Fruit fly (Drosophila melanogaster): Measurements from ENCODE around the gene CG13084.

Gene CG13084

dm6 chr2L:19479249-19479984 is 5.3 kb upstream of the CG13084 start:
- no peak for TF ChIP-seq CG15710 (tag; optimal IDR thresholded peaks at IDR 0.05)
- no peak for TF ChIP-seq Pif1B (GFP tag; optimal IDR thresholded peaks at IDR 0.05)
- TF ChIP-seq EcR (GFP tag; optimal IDR thresholded peaks at IDR 0.05) = no peak
- no peak for TF ChIP-seq CG9948 (tag; optimal IDR thresholded peaks at IDR 0.05)
- TF ChIP-seq CG34367 (tag; optimal IDR thresholded peaks at IDR 0.05) = no peak
- TF ChIP-seq Snoo (tag; optimal IDR thresholded peaks at IDR 0.05) = no peak
- TF ChIP-seq CG12605 (GFP tag; IDR thresholded peaks at IDR 0.05) = no peak
- TF ChIP-seq Ets98B (GFP tag; IDR thresholded peaks at IDR 0.05) = no peak
- no peak for TF ChIP-seq CG8301 (tag; optimal IDR thresholded peaks at IDR 0.05)
- no peak for TF ChIP-seq CG32121 (GFP tag; IDR thresholded peaks at IDR 0.05)
- no peak for TF ChIP-seq gl (tag; optimal IDR thresholded peaks at IDR 0.05)
- no peak for TF ChIP-seq CG13204 (GFP tag; optimal IDR thresholded peaks at IDR 0.05)
- no peak for TF ChIP-seq CG14655 (GFP tag; optimal IDR thresholded peaks at IDR 0.05)
- TF ChIP-seq CG8159 (tag; optimal IDR thresholded peaks at IDR 0.05) = no peak
- TF ChIP-seq rn (GFP tag; IDR thresholded peaks at IDR 0.05) = no peak
- no peak for TF ChIP-seq D1 (tag; optimal IDR thresholded peaks at IDR 0.05)
- no peak for TF ChIP-seq fd96Ca (GFP tag; IDR thresholded peaks at IDR 0.05)
- no peak for TF ChIP-seq CG4496 (GFP tag; IDR thresholded peaks at IDR 0.05)
- no peak for TF ChIP-seq CG17806 (tag; optimal IDR thresholded peaks at IDR 0.05)

dm6 chr2L:19480406-19481334 is 4.1 kb upstream of the CG13084 start:
- no peak for TF ChIP-seq EcR (GFP tag; optimal IDR thresholded peaks at IDR 0.05)
- no peak for TF ChIP-seq CG4496 (GFP tag; IDR thresholded peaks at IDR 0.05)
- no peak for TF ChIP-seq CG17806 (tag; optimal IDR thresholded peaks at IDR 0.05)
- TF ChIP-seq Pif1A (GFP tag; optimal IDR thresholded peaks at IDR 0.05) = no peak
- TF ChIP-seq rn (GFP tag; IDR thresholded peaks at IDR 0.05) = no peak
- TF ChIP-seq Snoo (tag; optimal IDR thresholded peaks at IDR 0.05) = no peak
- TF ChIP-seq CG8159 (tag; optimal IDR thresholded peaks at IDR 0.05) = no peak
- TF ChIP-seq CG34367 (tag; optimal IDR thresholded peaks at IDR 0.05) = no peak
- TF ChIP-seq CG32121 (GFP tag; IDR thresholded peaks at IDR 0.05) = no peak
- TF ChIP-seq CG10348 (GFP tag; IDR thresholded peaks at IDR 0.05) = no peak
- TF ChIP-seq CG15710 (tag; optimal IDR thresholded peaks at IDR 0.05) = no peak
- TF ChIP-seq Pif1B (GFP tag; optimal IDR thresholded peaks at IDR 0.05) = no peak
- no peak for TF ChIP-seq CG14655 (GFP tag; optimal IDR thresholded peaks at IDR 0.05)
- no peak for TF ChIP-seq gl (tag; optimal IDR thresholded peaks at IDR 0.05)
- TF ChIP-seq fd96Ca (GFP tag; IDR thresholded peaks at IDR 0.05) = no peak
- no peak for TF ChIP-seq CG12605 (GFP tag; IDR thresholded peaks at IDR 0.05)
- no peak for TF ChIP-seq CG8301 (tag; optimal IDR thresholded peaks at IDR 0.05)
- TF ChIP-seq CG9948 (tag; optimal IDR thresholded peaks at IDR 0.05) = no peak
- no peak for TF ChIP-seq Ets98B (GFP tag; IDR thresholded peaks at IDR 0.05)
- TF ChIP-seq CG13204 (GFP tag; optimal IDR thresholded peaks at IDR 0.05) = no peak

DNA sequence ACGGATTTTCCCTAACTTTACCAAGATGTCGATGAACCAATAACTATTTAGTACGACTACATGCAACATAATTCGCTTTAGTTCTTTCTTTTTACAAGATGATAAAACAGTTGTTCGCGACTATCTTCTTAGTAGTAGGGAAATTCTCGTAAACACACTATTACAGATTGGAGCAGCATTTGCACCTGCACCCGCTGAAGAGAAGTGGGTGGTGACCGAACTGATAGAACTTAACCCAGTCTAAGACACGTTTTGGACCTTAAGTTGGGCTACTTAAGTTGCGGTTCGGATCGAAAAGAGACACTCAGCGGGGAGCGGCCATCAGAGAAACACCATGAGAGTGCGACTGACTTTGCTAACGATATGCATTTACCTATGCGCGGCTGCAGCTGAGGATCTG is 2.5 kb downstream of the CG13084 start, which contains the start of gene CG13083:
Gene CG13083 (plus strand): TSS at position 301 of the 400 bp plus-strand sequence.
- TF ChIP-seq CG14655 (GFP tag; optimal IDR thresholded peaks at IDR 0.05) (no peak), CG8301 (tag; optimal IDR thresholded peaks at IDR 0.05) (no peak), Pif1B (GFP tag; optimal IDR thresholded peaks at IDR 0.05) (no peak), CG12605 (GFP tag; IDR thresholded peaks at IDR 0.05) (no peak)

DNA sequence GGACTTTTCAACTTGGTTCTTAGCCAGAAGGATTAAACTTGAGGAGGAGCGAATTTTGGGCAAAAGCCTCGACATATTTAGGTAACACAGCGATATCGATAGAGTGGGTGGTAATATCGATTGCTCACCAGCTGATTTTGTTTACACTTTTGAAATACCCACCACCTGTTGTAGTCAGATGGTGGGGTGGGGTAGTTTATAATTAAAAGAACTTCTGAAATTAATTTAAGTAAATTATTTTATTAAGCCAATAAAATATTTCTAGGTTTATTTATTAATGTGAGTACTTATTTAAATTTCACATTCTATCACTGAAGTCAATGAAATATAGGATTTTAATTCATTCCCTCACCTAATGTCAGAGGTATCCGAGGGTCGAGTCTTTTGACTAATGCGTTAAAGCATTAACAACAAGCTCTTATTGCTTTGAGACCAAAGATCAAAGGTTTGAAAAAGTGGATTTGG is 5.3 kb downstream of the CG13084 start, which contains the start of the genes CG10194 and CG18094:
Gene CG10194 (minus strand): TSS at position 108 of the 465 bp plus-strand sequence.
Gene CG18094 (plus strand): TSS at position 266 of the 465 bp plus-strand sequence.
- TF ChIP-seq CG14655 (GFP tag; optimal IDR thresholded peaks at IDR 0.05) (no peak), CG32121 (GFP tag; IDR thresholded peaks at IDR 0.05) (peak; percentile 50), CG12605 (GFP tag; IDR thresholded peaks at IDR 0.05) (peak; percentile 61), CG4496 (GFP tag; IDR thresholded peaks at IDR 0.05) (peak; percentile 40; the same call in 1 of the 3 replicates)

DNA sequence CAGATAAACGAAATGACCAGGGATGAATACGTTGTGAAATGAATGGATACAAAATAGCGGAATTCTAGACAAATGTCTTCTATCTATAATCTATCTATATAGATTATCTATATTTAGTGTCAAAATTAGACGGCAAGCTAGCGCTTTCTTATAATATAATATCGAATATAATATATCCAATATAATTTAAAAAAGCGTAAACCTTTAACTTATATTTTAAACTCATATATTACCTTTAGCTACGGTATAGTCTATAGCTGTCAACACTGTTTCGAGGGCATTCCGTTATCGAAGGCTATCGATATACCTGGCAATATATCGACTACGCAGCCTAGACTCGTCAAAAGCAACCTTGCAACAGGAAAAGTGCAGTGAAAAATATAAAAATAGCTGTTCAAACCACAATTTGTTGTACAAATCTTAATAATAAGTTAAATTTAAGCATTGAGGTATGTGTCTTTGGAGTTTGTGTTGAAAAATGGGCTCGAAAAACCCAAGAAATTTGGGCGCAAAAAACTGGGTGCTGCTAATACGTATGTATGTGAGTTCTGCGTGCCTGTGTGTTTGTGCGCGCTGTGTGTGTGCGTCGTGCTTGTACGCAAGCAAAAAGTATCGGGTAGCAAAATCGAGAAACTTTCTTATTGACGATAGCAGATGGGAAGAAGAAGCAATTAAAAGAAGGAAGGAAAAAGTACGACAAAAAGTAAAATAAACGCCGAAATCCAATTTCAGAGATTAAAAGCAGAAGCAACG is 8.4 kb downstream of the CG13084 start, which contains the start of the genes swm and Ctu2:
Gene swm (plus strand): TSS at position 318 of the 753 bp plus-strand sequence.
Gene Ctu2 (minus strand): TSS at position 320 of the 753 bp plus-strand sequence.
- TF ChIP-seq CG15710 (tag; optimal IDR thresholded peaks at IDR 0.05) (peak; percentile 70), CG14655 (GFP tag; optimal IDR thresholded peaks at IDR 0.05) (no peak), EcR (GFP tag; optimal IDR thresholded peaks at IDR 0.05) (peak; percentile 19), CG9948 (tag; optimal IDR thresholded peaks at IDR 0.05) (peak; percentile 43), CG8301 (tag; optimal IDR thresholded peaks at IDR 0.05) (no peak), CG34367 (tag; optimal IDR thresholded peaks at IDR 0.05) (no peak), CG32121 (GFP tag; IDR thresholded peaks at IDR 0.05) (peak; percentile 56; the same call in 1 of the 2 replicates)
